Fruit fly (Drosophila melanogaster) Kc167 (cell line): ENCODE results near the gene CG5910.

Source experiments
- Sin3A ChIP-seq: fragments of >200 bp; optimal IDR thresholded peaks from 2 replicates; lab custom pipeline; 2018; ENCODE audit warnings: missing external identifiers
- h ChIP-seq: fragments of >200 bp; optimal IDR thresholded peaks from 3 replicates; lab custom pipeline; 2018; ENCODE audit warnings: missing external identifiers
- insv ChIP-seq: fragments of >200 bp; optimal IDR thresholded peaks from 3 replicates; lab custom pipeline; 2018; ENCODE audit warnings: missing external identifiers
- psq ChIP-seq: fragments of >200 bp; optimal IDR thresholded peaks from 2 replicates; lab custom pipeline; 2017; ENCODE audit warnings: missing external identifiers

DNA sequence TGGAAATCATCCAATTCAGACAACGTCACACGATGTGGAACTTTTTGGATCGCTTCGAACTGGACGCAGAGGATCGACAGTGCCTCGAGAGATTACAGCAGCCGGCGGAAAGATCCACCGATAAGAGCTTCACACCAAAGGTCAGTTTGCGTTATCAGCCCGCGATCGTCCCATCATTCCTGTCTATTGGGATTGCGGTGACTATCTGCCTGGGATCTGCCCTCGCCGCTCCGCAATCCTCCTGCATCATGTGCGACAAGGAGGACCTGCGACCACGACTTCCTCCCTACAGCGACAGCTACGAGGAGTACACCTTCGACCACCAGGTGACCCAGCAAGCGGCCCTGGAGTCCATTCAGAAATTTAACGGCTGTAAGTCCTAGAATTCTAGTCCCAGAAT lies 3.8 kb downstream of the CG5910 start:
- TF ChIP-seq psq (lab: Kevin White, UChicago) (no peak), h (lab: Kevin White, UChicago) (no peak), Sin3A (lab: Kevin White, UChicago) (no peak), insv (lab: Kevin White, UChicago) (no peak)
